Worm (Caenorhabditis elegans): Measurements from ENCODE around the gene R144.6.

R144.6 gene

DNA sequence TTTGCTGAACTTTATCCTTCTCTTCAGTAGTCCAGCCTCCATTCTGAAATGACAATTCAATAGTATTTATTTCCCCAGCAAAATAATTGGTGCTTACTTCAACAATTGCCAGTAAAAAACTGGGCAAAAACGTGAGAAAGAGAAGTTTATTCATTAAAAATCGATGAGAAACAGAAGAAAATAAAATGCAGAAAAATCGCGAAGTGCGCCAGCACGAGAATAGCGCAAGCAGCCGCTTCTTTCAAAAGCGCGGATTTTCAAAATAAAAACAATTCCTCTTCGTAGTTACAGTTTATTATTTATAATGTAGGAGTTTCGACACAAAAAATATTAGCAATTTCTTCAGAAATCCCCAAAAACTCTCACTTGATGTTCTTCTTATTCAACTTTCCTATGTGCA is 41.6 kb downstream of the R144.6 start, which contains the start of gene C27F2.9 (continued):
- TF ChIP-seq duxl-1 (tag; optimal IDR thresholded peaks at IDR 0.05; ENCODE audit: poor library complexity): peak; percentile 82
- no peak for TF ChIP-seq tag-97 (GFP tag; IDR thresholded peaks at IDR 0.05)

DNA sequence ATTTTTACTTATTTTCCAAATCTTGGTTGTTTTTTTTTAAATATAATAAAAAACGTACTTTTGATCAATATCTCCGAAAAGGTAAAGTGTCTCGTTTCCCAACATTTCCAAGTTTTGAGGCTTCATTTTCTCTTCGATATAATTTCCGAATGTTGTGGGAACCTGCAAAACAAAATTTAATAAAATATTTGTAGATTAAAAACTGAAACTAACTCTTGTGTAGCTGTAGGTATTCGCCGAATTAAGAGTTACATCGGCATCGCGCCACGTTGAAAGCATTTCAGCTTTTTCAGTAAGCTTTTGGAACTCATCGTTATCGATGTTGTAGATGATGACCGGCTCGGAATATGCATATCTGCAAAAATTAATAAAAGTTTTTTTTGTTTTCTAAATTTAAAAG is 42.1 kb downstream of the R144.6 start, which contains the start of gene vps-22:
Gene vps-22, minus strand, starts transcription at position 101 of the 400 bp plus-strand sequence.
- no peak for TF ChIP-seq dmd-6 (GFP tag; IDR thresholded peaks at IDR 0.05)
- no peak for TF ChIP-seq daf-8 (GFP tag; IDR thresholded peaks at IDR 0.05)
- TF ChIP-seq hlh-11 (tag; optimal IDR thresholded peaks at IDR 0.05): no peak
- no peak for TF ChIP-seq pqm-1 (tag; optimal IDR thresholded peaks at IDR 0.05)
- TF ChIP-seq nhr-237 (tag; optimal IDR thresholded peaks at IDR 0.05): no peak
- no peak for TF ChIP-seq hlh-30 (tag; optimal IDR thresholded peaks at IDR 0.05; ENCODE audit: insufficient read depth)
- no peak for TF ChIP-seq ctbp-1 (GFP tag; IDR thresholded peaks at IDR 0.05)
- no peak for TF ChIP-seq arid-1 (GFP tag; conservative IDR thresholded peaks at IDR 0.05)
- TF ChIP-seq jun-1 (tag; optimal IDR thresholded peaks at IDR 0.05): no peak
- no peak for TF ChIP-seq lin-39 (tag; optimal IDR thresholded peaks at IDR 0.05)
- TF ChIP-seq nhr-11 (tag; optimal IDR thresholded peaks at IDR 0.05): no peak
- TF ChIP-seq zip-2 (tag; optimal IDR thresholded peaks at IDR 0.05): no peak
- no peak for TF ChIP-seq R02D3.7 (tag; optimal IDR thresholded peaks at IDR 0.05)
- no peak for TF ChIP-seq nhr-111 (GFP tag; optimal IDR thresholded peaks at IDR 0.05)
- no peak for TF ChIP-seq nhr-48 (tag; optimal IDR thresholded peaks at IDR 0.05)

DNA sequence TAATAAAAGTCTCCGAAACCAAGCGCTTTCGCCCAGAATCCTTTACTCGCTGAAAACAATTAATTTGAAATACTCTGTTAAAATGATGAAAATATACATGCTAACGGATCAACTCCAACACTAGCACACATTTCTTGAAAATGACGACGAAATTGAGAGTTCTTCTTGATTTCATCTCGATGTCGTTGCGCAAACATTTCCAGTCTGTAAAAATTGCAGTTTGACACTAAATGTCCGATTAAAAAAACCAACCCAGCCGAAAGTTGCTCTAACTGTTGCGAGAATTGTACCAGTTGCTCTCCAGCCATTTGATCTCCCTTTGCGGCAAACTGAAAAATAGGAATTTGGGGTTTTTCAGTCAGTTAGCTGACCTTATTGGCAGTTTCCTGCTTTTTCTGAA is 43.2 kb downstream of the R144.6 start:
- no peak for TF ChIP-seq ceh-28 (tag; optimal IDR thresholded peaks at IDR 0.05)
- no peak for TF ChIP-seq dmd-6 (GFP tag; IDR thresholded peaks at IDR 0.05)
- TF ChIP-seq F44E2.7 (GFP tag; IDR thresholded peaks at IDR 0.05): no peak
- 0 out of 2 replicates have a peak, but pooled peaks have one; percentile 16 for TF ChIP-seq dmd-8 (GFP tag; IDR thresholded peaks at IDR 0.05)
- TF ChIP-seq Y48G9A.11 (GFP tag; IDR thresholded peaks at IDR 0.05): 0 out of 2 replicates have a peak, but pooled peaks have one; percentile 18
- TF ChIP-seq aha-1 (tag): peak; percentile 58
- TF ChIP-seq fos-1 (tag; optimal IDR thresholded peaks at IDR 0.05): no peak
- no peak for TF ChIP-seq ceh-44 (GFP tag; IDR thresholded peaks at IDR 0.05)
- TF ChIP-seq lsy-2 (tag; optimal IDR thresholded peaks at IDR 0.05): no peak
- no peak for TF ChIP-seq F26F4.8 (GFP tag; conservative IDR thresholded peaks at IDR 0.05)
- TF ChIP-seq ama-1 (optimal IDR thresholded peaks at IDR 0.05): peak; percentile 18
- TF ChIP-seq saeg-2 (GFP tag; IDR thresholded peaks at IDR 0.05): no peak
- TF ChIP-seq Y75B8A.6 (GFP tag; IDR thresholded peaks at IDR 0.05): no peak
- TF ChIP-seq unc-62 (GFP tag; optimal IDR thresholded peaks at IDR 0.05 in 1 of 2): peak in 1 of 2 experiments; percentile 98
- TF ChIP-seq unc-62 (tag; optimal IDR thresholded peaks at IDR 0.05): no peak
- peak; percentile 0 for TF ChIP-seq duxl-1 (tag; optimal IDR thresholded peaks at IDR 0.05; ENCODE audit: poor library complexity)

DNA sequence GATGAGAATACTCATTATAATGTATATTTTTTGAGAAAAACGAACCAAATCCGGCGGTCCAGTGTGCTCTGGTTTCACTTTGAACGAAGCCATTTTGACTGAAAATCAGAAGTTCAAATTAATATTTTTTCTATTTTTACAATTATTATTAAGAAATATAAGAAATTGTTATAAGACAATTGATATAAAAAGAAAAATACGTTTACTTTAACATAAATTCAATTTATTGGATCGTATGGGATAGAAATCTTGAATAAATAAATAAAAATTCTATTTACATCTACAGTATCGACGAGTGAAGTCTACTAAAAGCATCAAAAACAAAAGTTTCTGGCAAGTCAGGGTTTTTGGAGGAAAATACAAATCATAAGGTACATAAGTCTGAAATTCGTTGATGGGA is 44.3 kb downstream of the R144.6 start, which contains the start of gene C27F2.4:
Gene C27F2.4, minus strand, starts transcription at position 101 of the 400 bp plus-strand sequence.
- TF ChIP-seq lin-15B (tag; optimal IDR thresholded peaks at IDR 0.05) (no peak), sdz-12 (GFP tag; optimal IDR thresholded peaks at IDR 0.05) (no peak), dmd-9 (GFP tag; IDR thresholded peaks at IDR 0.05) (no peak), ceh-28 (tag; optimal IDR thresholded peaks at IDR 0.05) (no peak), F49E8.2 (tag; optimal IDR thresholded peaks at IDR 0.05; ENCODE audit: borderline replicate concordance) (no peak), zfp-3 (GFP tag; conservative IDR thresholded peaks at IDR 0.05) (no peak), dmd-8 (GFP tag; IDR thresholded peaks at IDR 0.05) (no peak), unc-62 (GFP tag; optimal IDR thresholded peaks at IDR 0.05 in 1 of 2) (no peak), unc-62 (tag; optimal IDR thresholded peaks at IDR 0.05) (no peak), snpc-1.2 (GFP tag; IDR thresholded peaks at IDR 0.05) (no peak), dve-1 (tag; optimal IDR thresholded peaks at IDR 0.05; ENCODE audit: insufficient read depth) (no peak), gei-8 (GFP tag; optimal IDR thresholded peaks at IDR 0.05) (no peak), pqm-1 (tag; optimal IDR thresholded peaks at IDR 0.05) (no peak), dpl-1 (GFP tag; optimal IDR thresholded peaks at IDR 0.05) (no peak), zip-2 (tag; optimal IDR thresholded peaks at IDR 0.05) (no peak), arid-1 (GFP tag; conservative IDR thresholded peaks at IDR 0.05) (no peak)

All from whole organism, L4 larva.